Worm (Caenorhabditis elegans): ENCODE data around the gene cbd-1.

DNA sequence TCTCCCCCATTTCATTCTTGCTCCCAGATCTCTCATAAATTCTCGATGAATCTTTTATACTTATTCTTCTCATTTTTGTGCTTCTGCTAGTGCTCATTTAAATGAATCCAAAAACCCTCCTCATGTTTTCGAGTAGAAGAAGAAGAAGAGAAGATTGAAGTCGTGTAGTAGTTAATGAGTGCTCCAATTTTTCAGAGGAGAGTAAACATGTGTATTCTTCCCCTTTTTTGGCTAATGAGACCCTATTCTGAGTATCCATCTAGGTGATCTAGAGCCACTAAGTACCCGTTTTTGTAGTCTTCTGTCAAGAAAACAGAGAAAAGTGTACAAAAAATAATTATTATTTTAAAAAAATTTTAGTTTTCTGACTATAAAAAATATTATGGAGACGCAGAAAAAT lies 21.2 kb upstream of the cbd-1 start:
- TF ChIP-seq zag-1 (tag; optimal IDR thresholded peaks at IDR 0.05) (no peak), nhr-28 (tag; optimal IDR thresholded peaks at IDR 0.05) (no peak), unc-62 (GFP tag; optimal IDR thresholded peaks at IDR 0.05) (no peak), snpc-4 (tag; optimal IDR thresholded peaks at IDR 0.05) (no peak), ceh-82 (tag; optimal IDR thresholded peaks at IDR 0.05) (no peak), aly-2 (tag; optimal IDR thresholded peaks at IDR 0.05) (no peak), elt-2 (tag; optimal IDR thresholded peaks at IDR 0.05) (no peak), egl-27 (tag; optimal IDR thresholded peaks at IDR 0.05) (no peak), jun-1 (tag; optimal IDR thresholded peaks at IDR 0.05) (no peak), ZK546.5 (tag; optimal IDR thresholded peaks at IDR 0.05) (no peak), R02D3.7 (tag; optimal IDR thresholded peaks at IDR 0.05) (no peak), egl-5 (tag; optimal IDR thresholded peaks at IDR 0.05) (no peak), skn-1 (tag; optimal IDR thresholded peaks at IDR 0.05) (no peak)
